Fruit fly (Drosophila melanogaster) whole organism, embryonic: ENCODE data around the gene CG7991.
A peak's percentile ranks its signal among the peaks of the same experiment; 100 is the strongest.

ENCODE experiments used
- BEAF-32 ChIP-seq: fragments of 200-800 bp; sonication (Bioruptor generic); optimal IDR thresholded peaks from 3 replicates; lab custom pipeline; 2017; ENCODE audit warnings: missing biosample characterization, missing genetic modification characterization, mild to moderate bottlenecking, moderate library complexity, missing genetic modification reagents
- BtbVII ChIP-seq: fragments of 200-800 bp; sonication (Bioruptor generic); optimal IDR thresholded peaks from 3 replicates; lab custom pipeline; 2017; ENCODE audit warnings: missing biosample characterization, mild to moderate bottlenecking, missing genetic modification characterization
- CG10959 ChIP-seq: fragments of 200-800 bp; sonication (Bioruptor generic); IDR thresholded peaks from 2 replicates; pipeline ENCODE4 v1.3.6; 2022; ENCODE audit warnings: missing biosample characterization, missing genetic modification characterization
- CG12219 ChIP-seq: fragments of 200-800 bp; sonication (Bioruptor generic); optimal IDR thresholded peaks from 3 replicates; lab custom pipeline; 2018; ENCODE audit warnings: missing biosample characterization, mild to moderate bottlenecking, missing genetic modification characterization
- CG12942 ChIP-seq: fragments of 200-800 bp; sonication (Bioruptor generic); optimal IDR thresholded peaks from 3 replicates; lab custom pipeline; 2016; ENCODE audit warnings: missing biosample characterization, missing genetic modification characterization
- CG13296 ChIP-seq: fragments of 200-800 bp; sonication (Bioruptor generic); optimal IDR thresholded peaks from 3 replicates; lab custom pipeline; 2018; ENCODE audit warnings: missing biosample characterization, mild to moderate bottlenecking, missing genetic modification characterization
- CG13894 ChIP-seq: fragments of 200-800 bp; sonication (Bioruptor generic); optimal IDR thresholded peaks from 3 replicates; lab custom pipeline; 2018; ENCODE audit warnings: missing biosample characterization, mild to moderate bottlenecking, missing genetic modification characterization, moderate library complexity
- CG15696 ChIP-seq: fragments of 200-800 bp; sonication (Bioruptor generic); optimal IDR thresholded peaks from 2 replicates; lab custom pipeline; 2019; ENCODE audit warnings: missing biosample characterization, mild to moderate bottlenecking, missing genetic modification characterization, moderate library complexity
- CG17361 ChIP-seq: fragments of 200-800 bp; sonication (Bioruptor generic); IDR thresholded peaks from 3 replicates; pipeline ENCODE4 v1.3.6; 2022; ENCODE audit warnings: missing biosample characterization, missing genetic modification characterization
- CG17568 ChIP-seq: fragments of 200-800 bp; sonication (Bioruptor generic); optimal IDR thresholded peaks from 2 replicates; lab custom pipeline; 2018; ENCODE audit warnings: missing biosample characterization, mild to moderate bottlenecking, missing genetic modification characterization, moderate library complexity
- CG5245 ChIP-seq: fragments of 200-800 bp; sonication (Bioruptor generic); optimal IDR thresholded peaks from 3 replicates; lab custom pipeline; 2016; ENCODE audit warnings: missing biosample characterization, missing genetic modification characterization
- CG6254 ChIP-seq: fragments of 200-800 bp; sonication (Bioruptor generic); optimal IDR thresholded peaks from 3 replicates; lab custom pipeline; 2017; ENCODE audit warnings: mild to moderate bottlenecking, missing biosample characterization, missing genetic modification reagents, missing genetic modification characterization
- CG8281 ChIP-seq: fragments of 200-800 bp; sonication (Bioruptor generic); optimal IDR thresholded peaks from 2 replicates; lab custom pipeline; 2018; ENCODE audit warnings: missing biosample characterization, mild to moderate bottlenecking, missing genetic modification characterization, moderate library complexity
- CG9437 ChIP-seq: fragments of 200-800 bp; sonication (Bioruptor generic); optimal IDR thresholded peaks from 2 replicates; lab custom pipeline; 2018; ENCODE audit warnings: missing biosample characterization, mild to moderate bottlenecking, missing genetic modification characterization
- Dip3 ChIP-seq: fragments of 200-800 bp; sonication (Bioruptor generic); optimal IDR thresholded peaks from 3 replicates; lab custom pipeline; 2016; ENCODE audit warnings: missing biosample characterization, missing genetic modification characterization
- Dll ChIP-seq: fragments of 200-800 bp; sonication (Bioruptor generic); IDR thresholded peaks from 4 replicates; pipeline ENCODE4 v1.3.6; 2022; ENCODE audit warnings: missing biosample characterization, missing genetic modification characterization; ENCODE audit not compliant: partially characterized antibody
- Dref ChIP-seq: fragments of 200-800 bp; sonication (Bioruptor generic); IDR thresholded peaks from 2 replicates; pipeline ENCODE4 v1.3.6; 2022; ENCODE audit warnings: missing biosample characterization, missing genetic modification characterization
- Elba2 ChIP-seq: fragments of 200-800 bp; sonication (Bioruptor generic); optimal IDR thresholded peaks from 3 replicates; lab custom pipeline; 2016; ENCODE audit warnings: missing biosample characterization, missing genetic modification characterization
- H2.0 ChIP-seq: fragments of 200-800 bp; sonication (Bioruptor generic); IDR thresholded peaks from 2 replicates; pipeline ENCODE4 v1.3.6; 2022; ENCODE audit warnings: missing biosample characterization, missing genetic modification characterization
- HmgZ ChIP-seq: fragments of 200-800 bp; sonication (Bioruptor generic); optimal IDR thresholded peaks from 2 replicates; lab custom pipeline; 2018; ENCODE audit warnings: missing biosample characterization, mild to moderate bottlenecking, missing genetic modification characterization
- Hsf ChIP-seq: fragments of 200-800 bp; sonication (Bioruptor generic); optimal IDR thresholded peaks from 3 replicates; lab custom pipeline; 2016; ENCODE audit warnings: missing biosample characterization, missing genetic modification characterization
- Lim3 ChIP-seq: fragments of 200-800 bp; sonication (Bioruptor generic); IDR thresholded peaks from 2 replicates; pipeline ENCODE4 v1.3.6; 2022; ENCODE audit warnings: missing biosample characterization, missing genetic modification characterization
- Max ChIP-seq: fragments of 200-800 bp; sonication (Bioruptor generic); optimal IDR thresholded peaks from 2 replicates; lab custom pipeline; 2016; ENCODE audit warnings: missing biosample characterization, mild to moderate bottlenecking, missing genetic modification characterization
- Ptx1 ChIP-seq: fragments of 200-800 bp; sonication (Bioruptor generic); IDR thresholded peaks from 2 replicates; pipeline ENCODE4 v1.3.6; 2022; ENCODE audit warnings: missing biosample characterization, missing genetic modification characterization
- Sry-β ChIP-seq: fragments of 200-800 bp; sonication (Bioruptor generic); optimal IDR thresholded peaks from 2 replicates; lab custom pipeline; 2018; ENCODE audit warnings: missing biosample characterization, mild to moderate bottlenecking, missing genetic modification characterization, moderate library complexity
- Taf1 ChIP-seq: fragments of 200-800 bp; sonication (Bioruptor generic); IDR thresholded peaks from 2 replicates; pipeline ENCODE4 v1.3.6; 2022; ENCODE audit warnings: missing biosample characterization, missing genetic modification characterization
- Xbp1 ChIP-seq: fragments of 200-800 bp; sonication (Bioruptor generic); optimal IDR thresholded peaks from 3 replicates; lab custom pipeline; 2016; ENCODE audit warnings: missing biosample characterization, mild to moderate bottlenecking, missing genetic modification characterization
- Xrp1 ChIP-seq: fragments of 200-800 bp; sonication (Bioruptor generic); IDR thresholded peaks from 2 replicates; pipeline ENCODE4 v1.3.6; 2022; ENCODE audit warnings: missing biosample characterization, missing genetic modification characterization
- YL-1 ChIP-seq: fragments of 200-800 bp; sonication (Bioruptor generic); optimal IDR thresholded peaks from 3 replicates; lab custom pipeline; 2017; ENCODE audit warnings: missing biosample characterization, mild to moderate bottlenecking, missing genetic modification characterization
- ac ChIP-seq: fragments of 200-800 bp; sonication (Bioruptor generic); optimal IDR thresholded peaks from 3 replicates; lab custom pipeline; 2017; ENCODE audit warnings: missing biosample characterization, mild to moderate bottlenecking, missing genetic modification characterization
- al ChIP-seq: fragments of 200-800 bp; sonication (Bioruptor generic); IDR thresholded peaks from 2 replicates; pipeline ENCODE4 v1.3.6; 2022; ENCODE audit warnings: missing biosample characterization, missing genetic modification characterization
- ap ChIP-seq: fragments of 200-800 bp; sonication (Bioruptor generic); IDR thresholded peaks from 2 replicates; pipeline ENCODE4 v1.3.6; 2022; ENCODE audit warnings: missing biosample characterization, missing genetic modification characterization
- bbx ChIP-seq: fragments of 200-800 bp; sonication (Bioruptor generic); IDR thresholded peaks from 2 replicates; pipeline ENCODE4 v1.3.6; 2022; ENCODE audit warnings: missing biosample characterization, missing genetic modification characterization; ENCODE audit not compliant: partially characterized antibody
- dmrt99B ChIP-seq: fragments of 200-800 bp; sonication (Bioruptor generic); optimal IDR thresholded peaks from 2 replicates; lab custom pipeline; 2018; ENCODE audit warnings: missing biosample characterization, mild to moderate bottlenecking, missing genetic modification characterization, moderate library complexity
- exex ChIP-seq: fragments of 200-800 bp; sonication (Bioruptor generic); optimal IDR thresholded peaks from 4 replicates; lab custom pipeline; 2018; ENCODE audit warnings: missing biosample characterization, mild to moderate bottlenecking, missing genetic modification characterization, moderate library complexity
- gro ChIP-seq: fragments of 200-800 bp; sonication (Bioruptor generic); optimal IDR thresholded peaks from 2 replicates; lab custom pipeline; 2016; ENCODE audit warnings: missing biosample characterization, missing genetic modification characterization
- hbn ChIP-seq: fragments of 200-800 bp; sonication (Bioruptor generic); IDR thresholded peaks from 2 replicates; pipeline ENCODE4 v1.3.6; 2022; ENCODE audit warnings: missing biosample characterization, missing genetic modification characterization; ENCODE audit not compliant: partially characterized antibody
- ind ChIP-seq: fragments of 200-800 bp; sonication (Bioruptor generic); optimal IDR thresholded peaks from 3 replicates; lab custom pipeline; 2016; ENCODE audit warnings: missing biosample characterization, missing genetic modification characterization
- inv ChIP-seq: fragments of 200-800 bp; sonication (Bioruptor generic); IDR thresholded peaks from 2 replicates; pipeline ENCODE4 v1.3.6; 2022; ENCODE audit warnings: missing biosample characterization, missing genetic modification characterization; ENCODE audit not compliant: partially characterized antibody
- lab ChIP-seq: fragments of 200-800 bp; sonication (Bioruptor generic); optimal IDR thresholded peaks from 3 replicates; lab custom pipeline; 2017; ENCODE audit warnings: missing biosample characterization, missing genetic modification characterization, mild to moderate bottlenecking, moderate library complexity, missing genetic modification reagents
- mirr ChIP-seq: fragments of 200-800 bp; sonication (Bioruptor generic); optimal IDR thresholded peaks from 3 replicates; lab custom pipeline; 2018; ENCODE audit warnings: missing biosample characterization, mild to moderate bottlenecking, missing genetic modification characterization
- nmo ChIP-seq: fragments of 200-800 bp; sonication (Bioruptor generic); optimal IDR thresholded peaks from 2 replicates; lab custom pipeline; 2018; ENCODE audit warnings: missing biosample characterization, mild to moderate bottlenecking, missing genetic modification characterization, moderate library complexity
- pan ChIP-seq, 4 experiments: fragments of >200 bp in 3 of 4; fragments of 200-800 bp in 1 of 4; sonication (Bioruptor generic) in 1 of 4; optimal IDR thresholded peaks in 3 of 4; IDR thresholded peaks in 1 of 4; 2 replicates each; pipeline versions ENCODE4 v1.3.6 to Lab custom; 2017 to 2022; ENCODE audit warnings: missing biosample characterization in 2 of 4, missing genetic modification characterization in 2 of 4, mixed read lengths in 1 of 4
- prd ChIP-seq, 3 experiments: fragments of >200 bp in 2 of 3; fragments of 200-800 bp in 1 of 3; sonication (Bioruptor generic) in 1 of 3; optimal IDR thresholded peaks in 2 of 3; IDR thresholded peaks in 1 of 3; 2 replicates in 2 of 3; 3 replicates in 1 of 3; pipeline versions ENCODE4 v1.3.6 to Lab custom; 2017 to 2022; ENCODE audit warnings: missing biosample characterization in 1 of 3, missing genetic modification characterization in 1 of 3
- pros ChIP-seq: fragments of 200-800 bp; sonication (Bioruptor generic); optimal IDR thresholded peaks from 3 replicates; lab custom pipeline; 2019; ENCODE audit warnings: missing biosample characterization, mild to moderate bottlenecking, missing genetic modification characterization, moderate library complexity
- pum ChIP-seq: fragments of 200-800 bp; sonication (Bioruptor generic); optimal IDR thresholded peaks from 2 replicates; lab custom pipeline; 2016; ENCODE audit warnings: missing biosample characterization, missing genetic modification characterization
- sima ChIP-seq: fragments of 200-800 bp; sonication (Bioruptor generic); optimal IDR thresholded peaks from 2 replicates; lab custom pipeline; 2016; ENCODE audit warnings: missing biosample characterization, missing genetic modification characterization
- tin ChIP-seq: fragments of 200-800 bp; sonication (Bioruptor generic); optimal IDR thresholded peaks from 3 replicates; lab custom pipeline; 2016; ENCODE audit warnings: missing biosample characterization, missing genetic modification characterization
- usp ChIP-seq: fragments of >200 bp; optimal IDR thresholded peaks from 2 replicates; lab custom pipeline; 2017; ENCODE audit warnings: missing biosample characterization, missing genetic modification characterization
- wdn ChIP-seq: fragments of 200-800 bp; sonication (Bioruptor generic); IDR thresholded peaks from 2 replicates; pipeline ENCODE4 v1.3.6; 2022; ENCODE audit warnings: missing biosample characterization, missing genetic modification characterization

Gene CG7991

DNA sequence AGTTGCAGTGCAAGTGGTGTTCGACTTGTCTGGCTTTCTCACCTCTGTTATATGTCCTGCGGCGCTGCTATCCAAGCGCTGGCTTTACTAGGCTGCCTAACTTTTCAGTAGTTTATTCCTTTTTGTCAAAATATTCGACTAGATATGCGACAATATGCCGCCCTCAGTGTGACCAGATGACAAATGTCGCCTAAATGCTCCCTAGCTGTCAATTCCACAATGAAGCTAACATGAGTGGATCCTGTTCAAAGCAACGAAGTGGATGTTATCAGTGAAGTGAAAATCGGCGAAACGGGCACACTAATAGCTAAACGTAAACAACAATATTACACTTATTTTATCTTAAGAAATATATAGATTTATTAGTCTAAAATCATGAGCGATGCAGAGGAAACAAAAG, 9.6 kb upstream of the CG7991 start, which contains the start of the genes Srrm234 and CG7974 (continued):
- TF ChIP-seq CG5245 (GFP tag; lab: Kevin White, UChicago), result no peak
- TF ChIP-seq CG15696, result no peak
- TF ChIP-seq CG13894 (tag; lab: Kevin White, UChicago), result no peak
- no peak for TF ChIP-seq pan (optimal IDR thresholded peaks at IDR 0.05; lab: Kevin White, UChicago)
- no peak for TF ChIP-seq pan (GFP tag; optimal IDR thresholded peaks at IDR 0.05 in 1 of 2, IDR thresholded peaks at IDR 0.05 in 1 of 2)
- TF ChIP-seq Elba2 (GFP tag; lab: Kevin White, UChicago), result peak; percentile 94
- no peak for TF ChIP-seq Dll (GFP tag; lab: Robert Waterston, UW)
- no peak for TF ChIP-seq CG6254
- no peak for TF ChIP-seq usp (GFP tag; lab: Kevin White, UChicago)
- no peak for TF ChIP-seq H2.0 (GFP tag; lab: Robert Waterston, UW)
- TF ChIP-seq exex (tag; lab: Kevin White, UChicago), result no peak
- no peak for TF ChIP-seq CG13296 (GFP tag; lab: Kevin White, UChicago)
- TF ChIP-seq pros (GFP tag; lab: Kevin White, UChicago), result no peak
- peak; percentile 50 for TF ChIP-seq Sry-β (GFP tag; lab: Kevin White, UChicago)
- no peak for TF ChIP-seq mirr (GFP tag; lab: Kevin White, UChicago)
- no peak for TF ChIP-seq al (GFP tag; lab: Robert Waterston, UW)
- peak; percentile 49 for TF ChIP-seq hbn
- TF ChIP-seq dmrt99B, result no peak
- peak; percentile 20 for TF ChIP-seq HmgZ (tag; lab: Kevin White, UChicago)
- TF ChIP-seq nmo, result peak; percentile 10
- TF ChIP-seq CG17361 (GFP tag; lab: Robert Waterston, UW), result no peak
- TF ChIP-seq lab (GFP tag; lab: Kevin White, UChicago), result no peak
- TF ChIP-seq Lim3 (GFP tag; lab: Robert Waterston, UW), result no peak
- no peak for TF ChIP-seq pum (GFP tag; lab: Kevin White, UChicago)
- TF ChIP-seq Hsf, result no peak
- TF ChIP-seq Taf1 (GFP tag; lab: Robert Waterston, UW), result no peak
- TF ChIP-seq CG12219 (GFP tag; lab: Kevin White, UChicago), result no peak
- TF ChIP-seq tin (GFP tag; lab: Kevin White, UChicago), result no peak
- TF ChIP-seq gro (GFP tag; lab: Kevin White, UChicago), result no peak
- TF ChIP-seq Dip3 (GFP tag; lab: Kevin White, UChicago), result no peak
- TF ChIP-seq sima, result no peak
- TF ChIP-seq bbx (GFP tag; lab: Robert Waterston, UW), result peak; percentile 32; the same call in 1 of the 2 replicates
- TF ChIP-seq ap (GFP tag; lab: Robert Waterston, UW), result no peak
- TF ChIP-seq BtbVII (GFP tag; lab: Kevin White, UChicago), result no peak
- no peak for TF ChIP-seq inv
- TF ChIP-seq Max (GFP tag; lab: Kevin White, UChicago), result peak; percentile 3
- peak; percentile 18 for TF ChIP-seq BEAF-32 (GFP tag; lab: Kevin White, UChicago)
- no peak for TF ChIP-seq Xbp1 (GFP tag; lab: Kevin White, UChicago)
- no peak for TF ChIP-seq Xrp1
- TF ChIP-seq ac (GFP tag; lab: Kevin White, UChicago), result no peak
- TF ChIP-seq prd (optimal IDR thresholded peaks at IDR 0.05; lab: Kevin White, UChicago), result no peak
- TF ChIP-seq prd (GFP tag; IDR thresholded peaks at IDR 0.05; lab: Robert Waterston, UW), result no peak
- no peak for TF ChIP-seq CG17568
- TF ChIP-seq CG9437 (GFP tag; lab: Kevin White, UChicago), result peak; percentile 83
- TF ChIP-seq CG12942 (GFP tag; lab: Kevin White, UChicago), result no peak
- TF ChIP-seq Dref (GFP tag; lab: Robert Waterston, UW), result no peak
- TF ChIP-seq CG8281 (tag; lab: Kevin White, UChicago), result no peak
- TF ChIP-seq wdn (GFP tag; lab: Robert Waterston, UW), result no peak
- no peak for TF ChIP-seq Ptx1 (GFP tag; lab: Robert Waterston, UW)
- TF ChIP-seq ind (GFP tag; lab: Kevin White, UChicago), result no peak
- peak; percentile 66 for TF ChIP-seq YL-1 (GFP tag; lab: Kevin White, UChicago)
- no peak for TF ChIP-seq CG10959
